Fruit fly (Drosophila melanogaster) whole organism, embryonic: ENCODE measurements around the gene Arp3.

ENCODE experiments used
- Awh ChIP-seq: fragments of 200-800 bp; sonication (Bioruptor generic); IDR thresholded peaks from 2 replicates; pipeline ENCODE4, ENCODE4 v1.3.6; 2022; ENCODE audit warnings: missing biosample characterization, missing genetic modification characterization
- Blimp-1 ChIP-seq: fragments of 200-800 bp; sonication (Bioruptor generic); optimal IDR thresholded peaks from 3 replicates; lab custom pipeline; 2018; ENCODE audit warnings: missing biosample characterization, missing genetic modification characterization, mild to moderate bottlenecking, moderate library complexity, missing genetic modification reagents
- CG10147 ChIP-seq: fragments of 200-800 bp; sonication (Bioruptor generic); optimal IDR thresholded peaks from 2 replicates; lab custom pipeline; 2019; ENCODE audit warnings: missing biosample characterization, mild to moderate bottlenecking, missing genetic modification characterization, moderate library complexity
- CG10565 ChIP-seq: fragments of 200-800 bp; sonication (Bioruptor generic); optimal IDR thresholded peaks from 3 replicates; lab custom pipeline; 2016; ENCODE audit warnings: missing biosample characterization, mild to moderate bottlenecking, missing genetic modification characterization
- CG11085 ChIP-seq: fragments of 200-800 bp; sonication (Bioruptor generic); IDR thresholded peaks from 2 replicates; pipeline ENCODE4 v1.3.6; 2022; ENCODE audit warnings: missing biosample characterization, missing genetic modification characterization
- CG11093 ChIP-seq: fragments of 200-800 bp; sonication (Bioruptor generic); IDR thresholded peaks from 3 replicates; pipeline ENCODE4 v1.3.6; 2022; ENCODE audit warnings: missing biosample characterization, missing genetic modification characterization
- CG11723 ChIP-seq: fragments of 200-800 bp; sonication (Bioruptor generic); optimal IDR thresholded peaks from 2 replicates; lab custom pipeline; 2017; ENCODE audit warnings: missing biosample characterization, mild to moderate bottlenecking, missing genetic modification characterization
- CG13287 ChIP-seq: fragments of 200-800 bp; sonication (Bioruptor generic); IDR thresholded peaks from 2 replicates; pipeline ENCODE4 v1.3.6; 2022; ENCODE audit warnings: missing biosample characterization, missing genetic modification characterization; ENCODE audit not compliant: partially characterized antibody
- CG13894 ChIP-seq: fragments of 200-800 bp; sonication (Bioruptor generic); optimal IDR thresholded peaks from 3 replicates; lab custom pipeline; 2018; ENCODE audit warnings: missing biosample characterization, mild to moderate bottlenecking, missing genetic modification characterization, moderate library complexity
- CG14710 ChIP-seq: fragments of 200-800 bp; sonication (Bioruptor generic); optimal IDR thresholded peaks from 3 replicates; lab custom pipeline; 2019; ENCODE audit warnings: missing biosample characterization, mild to moderate bottlenecking, missing genetic modification characterization, moderate library complexity
- CG16815 ChIP-seq: fragments of 200-800 bp; sonication (Bioruptor generic); optimal IDR thresholded peaks from 3 replicates; lab custom pipeline; 2017; ENCODE audit warnings: missing biosample characterization, mild to moderate bottlenecking, missing genetic modification characterization
- CG17361 ChIP-seq: fragments of 200-800 bp; sonication (Bioruptor generic); IDR thresholded peaks from 3 replicates; pipeline ENCODE4 v1.3.6; 2022; ENCODE audit warnings: missing biosample characterization, missing genetic modification characterization
- CG2116 ChIP-seq: fragments of 200-800 bp; sonication (Bioruptor generic); optimal IDR thresholded peaks from 3 replicates; lab custom pipeline; 2018; ENCODE audit warnings: missing biosample characterization, mild to moderate bottlenecking, missing genetic modification characterization
- CG2678 ChIP-seq: fragments of 200-800 bp; sonication (Bioruptor generic); optimal IDR thresholded peaks from 3 replicates; lab custom pipeline; 2019; ENCODE audit warnings: missing biosample characterization, mild to moderate bottlenecking, missing genetic modification characterization, moderate library complexity
- CG31365 ChIP-seq: fragments of 200-800 bp; sonication (Bioruptor generic); optimal IDR thresholded peaks from 2 replicates; lab custom pipeline; 2018; ENCODE audit warnings: missing biosample characterization, mild to moderate bottlenecking, missing genetic modification characterization
- CG34224 ChIP-seq: fragments of 200-800 bp; sonication (Bioruptor generic); IDR thresholded peaks from 3 replicates; pipeline ENCODE4 v1.3.6; 2022; ENCODE audit warnings: missing biosample characterization, missing genetic modification characterization; ENCODE audit not compliant: partially characterized antibody
- CG43689 ChIP-seq: fragments of 200-800 bp; sonication (Bioruptor generic); IDR thresholded peaks from 2 replicates; pipeline ENCODE4 v1.3.6; 2022; ENCODE audit warnings: missing biosample characterization, missing genetic modification characterization
- CG8478 ChIP-seq: fragments of >200 bp; optimal IDR thresholded peaks from 2 replicates; lab custom pipeline; 2018
- CG9876 ChIP-seq: fragments of 200-800 bp; sonication (Bioruptor generic); optimal IDR thresholded peaks from 2 replicates; lab custom pipeline; 2016; ENCODE audit warnings: missing biosample characterization, missing genetic modification characterization
- CTCF ChIP-seq: fragments of 200-800 bp; sonication (Bioruptor generic); optimal IDR thresholded peaks from 2 replicates; lab custom pipeline; 2017; ENCODE audit warnings: missing biosample characterization, mild to moderate bottlenecking, missing genetic modification characterization, moderate library complexity
- CrebB ChIP-seq: fragments of 200-800 bp; sonication (Bioruptor generic); optimal IDR thresholded peaks from 3 replicates; lab custom pipeline; 2018; ENCODE audit warnings: missing biosample characterization, mild to moderate bottlenecking, missing genetic modification characterization
- Dek ChIP-seq: fragments of 200-800 bp; sonication (Bioruptor generic); optimal IDR thresholded peaks from 3 replicates; lab custom pipeline; 2019; ENCODE audit warnings: missing biosample characterization, mild to moderate bottlenecking, missing genetic modification characterization, moderate library complexity
- Doc3 ChIP-seq: fragments of 200-800 bp; sonication (Bioruptor generic); IDR thresholded peaks from 3 replicates; pipeline ENCODE4 v1.3.6; 2022; ENCODE audit warnings: missing biosample characterization, missing genetic modification characterization; ENCODE audit not compliant: partially characterized antibody
- HLHmδ ChIP-seq: fragments of 200-800 bp; sonication (Bioruptor generic); optimal IDR thresholded peaks from 2 replicates; lab custom pipeline; 2018; ENCODE audit warnings: missing biosample characterization, mild to moderate bottlenecking, missing genetic modification characterization, moderate library complexity
- Hr78 ChIP-seq, 2 experiments: fragments of 200-800 bp in 1 of 2; fragments of >200 bp in 1 of 2; sonication (Bioruptor generic) in 1 of 2; optimal IDR thresholded peaks; 2 replicates each; lab custom pipeline; 2017 to 2019; ENCODE audit warnings: missing biosample characterization in 2 of 2, missing genetic modification characterization in 2 of 2, mild to moderate bottlenecking in 1 of 2, moderate library complexity in 1 of 2
- Max ChIP-seq: fragments of 200-800 bp; sonication (Bioruptor generic); optimal IDR thresholded peaks from 2 replicates; lab custom pipeline; 2016; ENCODE audit warnings: missing biosample characterization, mild to moderate bottlenecking, missing genetic modification characterization
- Sox100B ChIP-seq: fragments of 200-800 bp; sonication (Bioruptor generic); optimal IDR thresholded peaks from 3 replicates; lab custom pipeline; 2018; ENCODE audit warnings: missing biosample characterization, mild to moderate bottlenecking, missing genetic modification characterization
- Taf1 ChIP-seq: fragments of 200-800 bp; sonication (Bioruptor generic); IDR thresholded peaks from 2 replicates; pipeline ENCODE4 v1.3.6; 2022; ENCODE audit warnings: missing biosample characterization, missing genetic modification characterization
- YL-1 ChIP-seq: fragments of 200-800 bp; sonication (Bioruptor generic); optimal IDR thresholded peaks from 3 replicates; lab custom pipeline; 2017; ENCODE audit warnings: missing biosample characterization, mild to moderate bottlenecking, missing genetic modification characterization
- amos ChIP-seq: fragments of 200-800 bp; sonication (Bioruptor generic); IDR thresholded peaks from 2 replicates; pipeline ENCODE4 v1.3.6; 2022; ENCODE audit warnings: missing biosample characterization, missing genetic modification characterization; ENCODE audit not compliant: partially characterized antibody
- cg ChIP-seq: fragments of 200-800 bp; sonication (Bioruptor generic); optimal IDR thresholded peaks from 3 replicates; lab custom pipeline; 2019; ENCODE audit warnings: missing biosample characterization, mild to moderate bottlenecking, missing genetic modification characterization, moderate library complexity
- chif ChIP-seq, 2 experiments: fragments of 200-800 bp; sonication (Bioruptor generic); optimal IDR thresholded peaks; 3 replicates each; lab custom pipeline; 2016; ENCODE audit warnings: missing biosample characterization in 2 of 2, missing genetic modification characterization in 2 of 2
- danr ChIP-seq: fragments of 200-800 bp; sonication (Bioruptor generic); IDR thresholded peaks from 2 replicates; pipeline ENCODE4 v1.3.6; 2022; ENCODE audit warnings: missing biosample characterization, missing genetic modification characterization
- dpn ChIP-seq, 2 experiments: fragments of 200-800 bp; sonication (Bioruptor generic); optimal IDR thresholded peaks; 3 replicates each; lab custom pipeline; 2016; ENCODE audit warnings: missing biosample characterization in 2 of 2, missing genetic modification characterization in 2 of 2
- gt ChIP-seq: fragments of 200-800 bp; sonication (Bioruptor generic); IDR thresholded peaks from 2 replicates; pipeline ENCODE4 v1.3.6; 2022; ENCODE audit warnings: missing biosample characterization, missing genetic modification characterization
- jumu ChIP-seq: fragments of 200-800 bp; sonication (Bioruptor generic); optimal IDR thresholded peaks from 3 replicates; lab custom pipeline; 2016; ENCODE audit warnings: missing biosample characterization, missing genetic modification characterization
- kah ChIP-seq: fragments of 200-800 bp; sonication (Bioruptor generic); optimal IDR thresholded peaks from 2 replicates; lab custom pipeline; 2018; ENCODE audit warnings: missing biosample characterization, mild to moderate bottlenecking, missing genetic modification characterization
- lola ChIP-seq, 3 experiments: fragments of >200 bp in 2 of 3; fragments of 200-800 bp in 1 of 3; sonication (Bioruptor generic) in 1 of 3; optimal IDR thresholded peaks; 2 replicates each; lab custom pipeline; 2017 to 2019; ENCODE audit warnings: missing biosample characterization in 3 of 3, missing genetic modification characterization in 3 of 3, mild to moderate bottlenecking in 1 of 3, moderate library complexity in 1 of 3
- maf-S ChIP-seq: fragments of 200-800 bp; sonication (Bioruptor generic); optimal IDR thresholded peaks from 2 replicates; lab custom pipeline; 2016; ENCODE audit warnings: missing biosample characterization, missing genetic modification characterization
- mam ChIP-seq: fragments of 200-800 bp; sonication (Bioruptor generic); optimal IDR thresholded peaks from 3 replicates; lab custom pipeline; 2016; ENCODE audit warnings: missing biosample characterization, missing genetic modification characterization
- p53 ChIP-seq: fragments of 200-800 bp; sonication (Bioruptor generic); optimal IDR thresholded peaks from 2 replicates; lab custom pipeline; 2016; ENCODE audit warnings: missing biosample characterization, missing genetic modification characterization
- pb ChIP-seq: fragments of 200-800 bp; sonication (Bioruptor generic); optimal IDR thresholded peaks from 3 replicates; lab custom pipeline; 2016; ENCODE audit warnings: missing biosample characterization, missing genetic modification characterization
- pum ChIP-seq: fragments of 200-800 bp; sonication (Bioruptor generic); optimal IDR thresholded peaks from 2 replicates; lab custom pipeline; 2016; ENCODE audit warnings: missing biosample characterization, missing genetic modification characterization
- sc ChIP-seq, 3 experiments: fragments of >200 bp in 2 of 3; fragments of 200-800 bp in 1 of 3; sonication (Bioruptor generic) in 1 of 3; optimal IDR thresholded peaks; 2 replicates in 2 of 3; 3 replicates in 1 of 3; lab custom pipeline; 2017; ENCODE audit warnings: mild to moderate bottlenecking in 1 of 3, missing biosample characterization in 1 of 3, missing genetic modification characterization in 1 of 3, missing genetic modification reagents in 1 of 3
- sqz ChIP-seq: fragments of 200-800 bp; sonication (Bioruptor generic); optimal IDR thresholded peaks from 3 replicates; lab custom pipeline; 2018; ENCODE audit warnings: missing biosample characterization, mild to moderate bottlenecking, missing genetic modification characterization
- ttk ChIP-seq: fragments of 200-800 bp; sonication (Bioruptor generic); IDR thresholded peaks from 2 replicates; pipeline ENCODE4 v2.1.2; 2022; ENCODE audit warnings: missing biosample characterization, missing genetic modification characterization
- unpg ChIP-seq: fragments of 200-800 bp; sonication (Bioruptor generic); optimal IDR thresholded peaks from 3 replicates; lab custom pipeline; 2018; ENCODE audit warnings: missing biosample characterization, mild to moderate bottlenecking, missing genetic modification characterization, moderate library complexity
- yki ChIP-seq: fragments of >200 bp; optimal IDR thresholded peaks from 3 replicates; lab custom pipeline; 2018
- zf30C ChIP-seq: fragments of 200-800 bp; sonication (Bioruptor generic); optimal IDR thresholded peaks from 3 replicates; lab custom pipeline; 2018; ENCODE audit warnings: missing biosample characterization, mild to moderate bottlenecking, missing genetic modification characterization

Gene Arp3

dm6 chr3L:8065575-8066410 lies 49.9 kb downstream of the Arp3 start (continued):
- no peak for TF ChIP-seq CG13894
- no peak for TF ChIP-seq CG8478 (lab: Kevin White, UChicago)
- no peak for TF ChIP-seq CG11093 (GFP tag; lab: Robert Waterston, UW)
- no peak for TF ChIP-seq p53 (GFP tag; lab: Kevin White, UChicago)
- no peak for TF ChIP-seq pb (GFP tag; lab: Kevin White, UChicago)
- TF ChIP-seq Dek (tag; lab: Kevin White, UChicago): no peak
- TF ChIP-seq CG2116 (GFP tag; lab: Kevin White, UChicago): no peak
- no peak for TF ChIP-seq Max (GFP tag; lab: Kevin White, UChicago)
- no peak for TF ChIP-seq ttk
- TF ChIP-seq lola (GFP tag; optimal IDR thresholded peaks at IDR 0.05; lab: Kevin White, UChicago): no peak
- TF ChIP-seq Hr78 (GFP tag; optimal IDR thresholded peaks at IDR 0.05; lab: Kevin White, UChicago): no peak
- no peak for TF ChIP-seq pum (GFP tag; lab: Kevin White, UChicago)
- no peak for TF ChIP-seq CG43689 (GFP tag; lab: Robert Waterston, UW)
- TF ChIP-seq CrebB (tag; lab: Kevin White, UChicago): no peak
- TF ChIP-seq sqz (GFP tag; lab: Kevin White, UChicago): peak; percentile 82
- TF ChIP-seq CG10147: no peak
- TF ChIP-seq dpn (GFP tag; optimal IDR thresholded peaks at IDR 0.05; lab: Kevin White, UChicago): no peak
- TF ChIP-seq kah (GFP tag; lab: Kevin White, UChicago): peak; percentile 34
- TF ChIP-seq Sox100B (GFP tag; lab: Kevin White, UChicago): peak; percentile 16
- TF ChIP-seq HLHmδ (GFP tag; lab: Kevin White, UChicago): peak; percentile 40
- no peak for TF ChIP-seq Awh (GFP tag; lab: Robert Waterston, UW)
- peak; percentile 89 for TF ChIP-seq amos (GFP tag; lab: Robert Waterston, UW)
- peak; percentile 26 for TF ChIP-seq CG2678
- TF ChIP-seq gt (GFP tag; lab: Robert Waterston, UW): no peak
- TF ChIP-seq maf-S: no peak
- no peak for TF ChIP-seq CG9876 (GFP tag; lab: Kevin White, UChicago)
- TF ChIP-seq yki (lab: Kevin White, UChicago): no peak
- no peak for TF ChIP-seq chif (GFP tag; optimal IDR thresholded peaks at IDR 0.05; lab: Kevin White, UChicago)
- TF ChIP-seq Blimp-1 (GFP tag; lab: Kevin White, UChicago): no peak
- no peak for TF ChIP-seq mam (GFP tag; lab: Kevin White, UChicago)
- TF ChIP-seq CG11085 (GFP tag; lab: Robert Waterston, UW): no peak
- no peak for TF ChIP-seq unpg
- TF ChIP-seq CG13287: peak; percentile 22; the same call in 1 of the 2 replicates
- TF ChIP-seq jumu (GFP tag; lab: Kevin White, UChicago): no peak
- TF ChIP-seq zf30C (GFP tag; lab: Kevin White, UChicago): no peak
- no peak for TF ChIP-seq sc (optimal IDR thresholded peaks at IDR 0.05; lab: Kevin White, UChicago)
- TF ChIP-seq sc (GFP tag; optimal IDR thresholded peaks at IDR 0.05; lab: Kevin White, UChicago): no peak
- TF ChIP-seq CTCF: peak; percentile 9
- peak; percentile 56; the same call in 2 of the 3 replicates for TF ChIP-seq CG34224 (GFP tag; lab: Robert Waterston, UW)
- no peak for TF ChIP-seq cg (GFP tag; lab: Kevin White, UChicago)
- no peak for TF ChIP-seq YL-1
- TF ChIP-seq CG14710 (tag; lab: Kevin White, UChicago): peak; percentile 11
- TF ChIP-seq CG17361: no peak
- no peak for TF ChIP-seq CG16815 (GFP tag; lab: Kevin White, UChicago)
- TF ChIP-seq danr (GFP tag; lab: Robert Waterston, UW): no peak
- no peak for TF ChIP-seq CG31365
- no peak for TF ChIP-seq CG11723 (GFP tag; lab: Kevin White, UChicago)
- no peak for TF ChIP-seq Taf1 (GFP tag; lab: Robert Waterston, UW)
- no peak for TF ChIP-seq CG10565 (GFP tag; lab: Kevin White, UChicago)
- TF ChIP-seq Doc3 (GFP tag; lab: Robert Waterston, UW): peak; percentile 36; the same call in 1 of the 3 replicates
